Worm (Caenorhabditis elegans) whole organism, late embryonic: ENCODE measurements around the gene fbxa-188.

Source experiments
- ama-1 ChIP-seq: fragments of 150-350 bp; optimal IDR thresholded peaks from 2 replicates; lab custom pipeline; 2014
- ceh-34 ChIP-seq: sonication (generic microtip); optimal IDR thresholded peaks from 2 replicates; lab custom pipeline; 2016; ENCODE audit warnings: mild to moderate bottlenecking, missing genetic modification characterization, missing compliant biosample characterization
- fkh-10 ChIP-seq: fragments of 150-350 bp; optimal IDR thresholded peaks from 2 replicates; lab custom pipeline; 2014; ENCODE audit warnings: missing biosample characterization, missing genetic modification reagents, missing genetic modification characterization
- mec-3 ChIP-seq: sonication (generic microtip); optimal IDR thresholded peaks from 2 replicates; lab custom pipeline; 2016; ENCODE audit warnings: borderline replicate concordance, missing genetic modification characterization, missing compliant biosample characterization
- nfya-1 ChIP-seq: sonication (generic microtip); optimal IDR thresholded peaks from 2 replicates; lab custom pipeline; 2017; ENCODE audit warnings: missing genetic modification characterization, mild to moderate bottlenecking, missing compliant biosample characterization, antibody characterized with exemption, moderate library complexity
- nhr-11 ChIP-seq: fragments of 150-350 bp; optimal IDR thresholded peaks from 2 replicates; lab custom pipeline; 2014; ENCODE audit warnings: missing biosample characterization, missing genetic modification characterization
- pat-9 ChIP-seq: fragments of 200-800 bp; sonication (Bioruptor generic); optimal IDR thresholded peaks from 2 replicates; lab custom pipeline; 2018; ENCODE audit warnings: mild to moderate bottlenecking, missing genetic modification characterization, moderate library complexity, missing compliant biosample characterization
- pha-2 ChIP-seq: sonication (generic microtip); optimal IDR thresholded peaks from 2 replicates; lab custom pipeline; 2017; ENCODE audit warnings: mild to moderate bottlenecking, missing genetic modification characterization, missing compliant biosample characterization
- pha-4 ChIP-seq: fragments of 150-350 bp; optimal IDR thresholded peaks from 2 replicates; lab custom pipeline; 2018; ENCODE audit warnings: missing biosample characterization, missing genetic modification reagents, missing genetic modification characterization

DNA sequence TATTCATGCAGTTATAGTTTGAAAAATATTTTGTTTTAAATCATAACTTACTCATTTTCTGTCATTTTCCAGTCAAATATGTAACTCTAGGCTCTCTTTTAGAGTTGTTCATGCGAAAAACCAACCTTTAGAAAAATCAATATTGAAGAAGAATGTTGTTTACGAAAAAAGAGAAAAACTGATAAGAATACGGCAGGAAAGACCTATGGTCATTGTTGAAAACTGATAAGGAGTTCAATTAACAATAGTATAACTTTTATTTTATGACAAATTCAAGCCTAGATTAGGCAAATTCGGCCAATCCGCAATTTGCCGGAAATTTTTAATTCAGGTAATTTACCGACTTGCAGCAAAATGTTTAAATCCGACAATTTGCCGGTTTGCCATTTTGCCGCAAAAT, 31.9 kb upstream of the fbxa-188 start, which contains the start of gene Y20C6A.1:
- no peak for TF ChIP-seq ama-1
- no peak for TF ChIP-seq pha-4 (tag; lab: Kevin White, UChicago)
- TF ChIP-seq nfya-1 (tag; lab: Kevin White, UChicago): no peak
- no peak for TF ChIP-seq ceh-34
- TF ChIP-seq fkh-10: no peak
- no peak for TF ChIP-seq pat-9 (tag; lab: Kevin White, UChicago)
- TF ChIP-seq mec-3 (tag; lab: Kevin White, UChicago): no peak
- no peak for TF ChIP-seq pha-2 (tag; lab: Kevin White, UChicago)
- no peak for TF ChIP-seq nhr-11 (tag; lab: Kevin White, UChicago)
